Fruit fly (Drosophila melanogaster): Measurements from ENCODE around the gene CG16815.
A peak's percentile ranks its signal among the peaks of the same experiment; 100 is the strongest.

CG16815 gene

dm6 chr2L:13203437-13204137 is 26.0 kb upstream of the CG16815 start, which contains the start of gene Pect (continued):
- TF ChIP-seq CG11247 (GFP tag; IDR thresholded peaks at IDR 0.05) (no peak), fd64A (GFP tag; optimal IDR thresholded peaks at IDR 0.05) (no peak), cad (GFP tag; optimal IDR thresholded peaks at IDR 0.05) (no peak), Awh (GFP tag; IDR thresholded peaks at IDR 0.05) (no peak), CG11723 (GFP tag; optimal IDR thresholded peaks at IDR 0.05) (no peak), CG7987 (GFP tag; optimal IDR thresholded peaks at IDR 0.05) (no peak), Rx (GFP tag; IDR thresholded peaks at IDR 0.05) (no peak), CG13894 (tag; optimal IDR thresholded peaks at IDR 0.05) (peak; percentile 79), ci (GFP tag; IDR thresholded peaks at IDR 0.05) (peak; percentile 9; the same call in 1 of the 3 replicates), so (GFP tag; IDR thresholded peaks at IDR 0.05) (peak; percentile 66; the same call in 1 of the 3 replicates), Lim3 (GFP tag; IDR thresholded peaks at IDR 0.05) (no peak), Hmr (GFP tag; optimal IDR thresholded peaks at IDR 0.05) (peak; percentile 6), nom (GFP tag; optimal IDR thresholded peaks at IDR 0.05) (no peak), CG14050 (GFP tag; IDR thresholded peaks at IDR 0.05) (no peak), Sox102F (GFP tag; optimal IDR thresholded peaks at IDR 0.05) (no peak), disco-r (GFP tag; optimal IDR thresholded peaks at IDR 0.05) (no peak), emc (GFP tag; optimal IDR thresholded peaks at IDR 0.05) (no peak), H15 (GFP tag; IDR thresholded peaks at IDR 0.05) (no peak), sqz (GFP tag; optimal IDR thresholded peaks at IDR 0.05) (no peak), CG3407 (GFP tag; optimal IDR thresholded peaks at IDR 0.05) (no peak), CG4730 (GFP tag; IDR thresholded peaks at IDR 0.05) (no peak), MBD-R2 (GFP tag; IDR thresholded peaks at IDR 0.05) (0 out of 2 replicates have a peak, but pooled peaks have one; percentile 12), toy (GFP tag; IDR thresholded peaks at IDR 0.05) (no peak), Oli (tag; optimal IDR thresholded peaks at IDR 0.05) (no peak), CG2202 (tag; optimal IDR thresholded peaks at IDR 0.05) (no peak), fd96Cb (tag; optimal IDR thresholded peaks at IDR 0.05) (peak; percentile 12), Chrac-16 (GFP tag; optimal IDR thresholded peaks at IDR 0.05) (no peak), B-H2 (GFP tag; optimal IDR thresholded peaks at IDR 0.05) (no peak), CG3065 (GFP tag; optimal IDR thresholded peaks at IDR 0.05) (no peak), dysf (GFP tag; IDR thresholded peaks at IDR 0.05) (0 out of 3 replicates have a peak, but pooled peaks have one; percentile 2), pzg (GFP tag; optimal IDR thresholded peaks at IDR 0.05) (peak; percentile 58), bbx (GFP tag; IDR thresholded peaks at IDR 0.05; ENCODE audit: partially characterized antibody) (peak; percentile 49), CG7963 (GFP tag; IDR thresholded peaks at IDR 0.05; ENCODE audit: partially characterized antibody) (no peak), pfk (GFP tag; optimal IDR thresholded peaks at IDR 0.05) (peak; percentile 5), CG14014 (GFP tag; IDR thresholded peaks at IDR 0.05) (peak; percentile 19; the same call in 1 of the 2 replicates), al (GFP tag; IDR thresholded peaks at IDR 0.05) (0 out of 2 replicates have a peak, but pooled peaks have one; percentile 27), CrebB (tag; optimal IDR thresholded peaks at IDR 0.05) (peak; percentile 42), CG4820 (GFP tag; optimal IDR thresholded peaks at IDR 0.05) (no peak), chif (GFP tag; optimal IDR thresholded peaks at IDR 0.05) (no peak), crc (GFP tag; optimal IDR thresholded peaks at IDR 0.05) (no peak), CG43689 (GFP tag; IDR thresholded peaks at IDR 0.05) (no peak), Dfd (GFP tag; optimal IDR thresholded peaks at IDR 0.05) (no peak), ssp (GFP tag; IDR thresholded peaks at IDR 0.05) (no peak), Elba2 (GFP tag; optimal IDR thresholded peaks at IDR 0.05) (no peak), NK7.1 (GFP tag; optimal IDR thresholded peaks at IDR 0.05) (no peak), slp2 (GFP tag; optimal IDR thresholded peaks at IDR 0.05) (no peak), CG17568 (GFP tag; optimal IDR thresholded peaks at IDR 0.05) (no peak), bsh (GFP tag; optimal IDR thresholded peaks at IDR 0.05) (peak in 1 of 2 experiments; percentile 42), lola (GFP tag; optimal IDR thresholded peaks at IDR 0.05) (peak in 1 of 3 experiments; percentile 26), CG3281 (GFP tag; optimal IDR thresholded peaks at IDR 0.05) (no peak)

Measured in whole organism, embryonic.